Fruit fly (Drosophila melanogaster): Measurements from ENCODE around the gene Arr2.

Arr2 gene

dm6 chr3L:8675029-8675544 is 26.4 kb upstream of the Arr2 start (continued):
- TF ChIP-seq amos (GFP tag; IDR thresholded peaks at IDR 0.05; ENCODE audit: partially characterized antibody) (no peak), chif (GFP tag; optimal IDR thresholded peaks at IDR 0.05) (no peak), Stat92E (GFP tag; optimal IDR thresholded peaks at IDR 0.05) (peak in 1 of 3 experiments; percentile 26), CG17359 (tag; optimal IDR thresholded peaks at IDR 0.05) (no peak), CG11456 (GFP tag; IDR thresholded peaks at IDR 0.05) (no peak), oc (tag; optimal IDR thresholded peaks at IDR 0.05) (no peak), H2.0 (GFP tag; IDR thresholded peaks at IDR 0.05) (no peak), Med (GFP tag) (peak; percentile 83), fd96Cb (tag; optimal IDR thresholded peaks at IDR 0.05) (no peak), kni (GFP tag; optimal IDR thresholded peaks at IDR 0.05) (no peak), sna (GFP tag; IDR thresholded peaks at IDR 0.05; ENCODE audit: partially characterized antibody) (no peak), ERR (GFP tag; optimal IDR thresholded peaks at IDR 0.05) (peak; percentile 21), toy (GFP tag; IDR thresholded peaks at IDR 0.05) (no peak), lilli (GFP tag; optimal IDR thresholded peaks at IDR 0.05) (no peak), Dip2 (GFP tag; IDR thresholded peaks at IDR 0.05) (no peak), Max (GFP tag; optimal IDR thresholded peaks at IDR 0.05) (no peak), B-H2 (GFP tag; optimal IDR thresholded peaks at IDR 0.05) (no peak), vvl (GFP tag; IDR thresholded peaks at IDR 0.05) (no peak; the same call in 1 of the 2 replicates), croc (GFP tag; conservative IDR thresholded peaks at IDR 0.05) (no peak), CG4730 (GFP tag; IDR thresholded peaks at IDR 0.05) (no peak), CG11560 (tag; IDR thresholded peaks at IDR 0.05) (no peak), Rfx (GFP tag; IDR thresholded peaks at IDR 0.05) (peak; percentile 40; the same call in 1 of the 2 replicates), btn (GFP tag; optimal IDR thresholded peaks at IDR 0.05) (no peak), Rx (GFP tag; IDR thresholded peaks at IDR 0.05) (no peak), CG32767 (GFP tag; IDR thresholded peaks at IDR 0.05) (0 out of 2 replicates have a peak, but pooled peaks have one; percentile 8), grau (tag; optimal IDR thresholded peaks at IDR 0.05) (no peak), CHES-1-like (GFP tag; optimal IDR thresholded peaks at IDR 0.05) (peak; percentile 53), Doc3 (GFP tag; IDR thresholded peaks at IDR 0.05; ENCODE audit: partially characterized antibody) (no peak), CG15073 (GFP tag; optimal IDR thresholded peaks at IDR 0.05) (no peak), ewg (GFP tag; optimal IDR thresholded peaks at IDR 0.05) (no peak), Gsc (GFP tag; IDR thresholded peaks at IDR 0.05) (no peak), odd (GFP tag; optimal IDR thresholded peaks at IDR 0.05) (no peak), gfzf (GFP tag; optimal IDR thresholded peaks at IDR 0.05) (no peak), shn (GFP tag; optimal IDR thresholded peaks at IDR 0.05) (peak; percentile 12), Dip3 (GFP tag; optimal IDR thresholded peaks at IDR 0.05) (no peak), en (GFP tag; optimal IDR thresholded peaks at IDR 0.05) (no peak), CG7928 (GFP tag; optimal IDR thresholded peaks at IDR 0.05) (no peak), CG5953 (GFP tag; IDR thresholded peaks at IDR 0.05) (no peak), CG6254 (GFP tag; optimal IDR thresholded peaks at IDR 0.05) (no peak), maf-S (GFP tag; optimal IDR thresholded peaks at IDR 0.05) (no peak), CG34224 (GFP tag; IDR thresholded peaks at IDR 0.05; ENCODE audit: partially characterized antibody) (no peak), PHDP (tag; optimal IDR thresholded peaks at IDR 0.05) (no peak), unpg (GFP tag; optimal IDR thresholded peaks at IDR 0.05) (no peak), eve (GFP tag; optimal IDR thresholded peaks at IDR 0.05) (no peak), CG12155 (GFP tag; optimal IDR thresholded peaks at IDR 0.05) (no peak), CG33213 (GFP tag; optimal IDR thresholded peaks at IDR 0.05) (no peak), Ssrp (tag; optimal IDR thresholded peaks at IDR 0.05) (no peak), run (tag; optimal IDR thresholded peaks at IDR 0.05) (no peak), CG3281 (GFP tag; optimal IDR thresholded peaks at IDR 0.05) (peak; percentile 24), CG2202 (tag; optimal IDR thresholded peaks at IDR 0.05) (no peak), lab (GFP tag; optimal IDR thresholded peaks at IDR 0.05) (no peak)

Measured in whole organism, embryonic.